Worm (Caenorhabditis elegans) whole organism, L2 larva: ENCODE results near the gene C52B9.8.
A peak's percentile ranks its signal among the peaks of the same experiment; 100 is the strongest.

Source experiments
- C34F6.9 ChIP-seq: fragments of 150-350 bp; optimal IDR thresholded peaks from 2 replicates; lab custom pipeline; 2014; ENCODE audit warnings: missing biosample characterization, missing genetic modification characterization
- F13H6.1 ChIP-seq: sonication (generic microtip); optimal IDR thresholded peaks from 2 replicates; lab custom pipeline; 2016; ENCODE audit warnings: missing genetic modification characterization, missing compliant biosample characterization
- R02D3.7 ChIP-seq: fragments of 150-350 bp; optimal IDR thresholded peaks from 2 replicates; lab custom pipeline; 2014; ENCODE audit warnings: missing biosample characterization, missing genetic modification characterization
- Y55F3AM.14 ChIP-seq: fragments of 200-800 bp; sonication (Bioruptor generic); optimal IDR thresholded peaks from 2 replicates; lab custom pipeline; 2018; ENCODE audit warnings: mild to moderate bottlenecking, missing genetic modification characterization, missing compliant biosample characterization
- ZK546.5 ChIP-seq: sonication (generic microtip); optimal IDR thresholded peaks from 2 replicates; lab custom pipeline; 2017; ENCODE audit warnings: missing biosample characterization, missing genetic modification characterization
- alr-1 ChIP-seq: fragments of 150-350 bp; optimal IDR thresholded peaks from 2 replicates; lab custom pipeline; 2014; ENCODE audit warnings: missing biosample characterization, missing genetic modification characterization
- aly-2 ChIP-seq: fragments of 150-350 bp; optimal IDR thresholded peaks from 2 replicates; lab custom pipeline; 2014; ENCODE audit warnings: missing biosample characterization, missing genetic modification characterization
- blmp-1 ChIP-seq: sonication (generic microtip); optimal IDR thresholded peaks from 2 replicates; lab custom pipeline; 2017; ENCODE audit warnings: missing genetic modification characterization, mild to moderate bottlenecking, missing compliant biosample characterization, antibody characterized with exemption, moderate library complexity; ENCODE audit not compliant: insufficient read depth
- ceh-82 ChIP-seq: fragments of 150-350 bp; optimal IDR thresholded peaks from 2 replicates; lab custom pipeline; 2014; ENCODE audit warnings: missing biosample characterization, missing genetic modification characterization
- crh-2 ChIP-seq: sonication (generic microtip); optimal IDR thresholded peaks from 2 replicates; lab custom pipeline; 2017; ENCODE audit warnings: missing biosample characterization, missing genetic modification characterization
- dmd-4 ChIP-seq: sonication (generic microtip); optimal IDR thresholded peaks from 2 replicates; lab custom pipeline; 2017; ENCODE audit warnings: missing biosample characterization, missing genetic modification characterization
- egl-27 ChIP-seq: sonication (generic microtip); optimal IDR thresholded peaks from 3 replicates; lab custom pipeline; 2017; ENCODE audit warnings: missing biosample characterization, missing genetic modification reagents, missing genetic modification characterization
- elt-1 ChIP-seq: fragments of 150-350 bp; optimal IDR thresholded peaks from 2 replicates; lab custom pipeline; 2014; ENCODE audit warnings: missing biosample characterization, missing genetic modification characterization
- elt-3 ChIP-seq: sonication (generic microtip); optimal IDR thresholded peaks from 2 replicates; lab custom pipeline; 2017; ENCODE audit warnings: missing biosample characterization, missing genetic modification characterization
- fos-1 ChIP-seq: fragments of 150-350 bp; optimal IDR thresholded peaks from 2 replicates; lab custom pipeline; 2014; ENCODE audit warnings: missing biosample characterization, missing genetic modification characterization
- gmeb-1 ChIP-seq: fragments of 150-350 bp; optimal IDR thresholded peaks from 2 replicates; lab custom pipeline; 2014; ENCODE audit warnings: missing biosample characterization, missing genetic modification characterization
- lin-11 ChIP-seq: fragments of 150-350 bp; sonication (generic microtip); optimal IDR thresholded peaks from 2 replicates; lab custom pipeline; 2014; ENCODE audit warnings: missing biosample characterization, missing genetic modification characterization, inconsistent platforms, mixed read lengths
- lin-39 ChIP-seq: fragments of 150-350 bp; optimal IDR thresholded peaks from 2 replicates; lab custom pipeline; 2014; ENCODE audit warnings: missing biosample characterization, missing genetic modification reagents, missing genetic modification characterization
- lsy-2 ChIP-seq, 2 experiments: fragments of 150-350 bp in 1 of 2; sonication (generic microtip) in 1 of 2; optimal IDR thresholded peaks; 2 replicates each; lab custom pipeline; 2014 to 2017; ENCODE audit warnings: missing biosample characterization in 2 of 2, missing genetic modification characterization in 2 of 2
- mab-5 ChIP-seq: fragments of 150-350 bp; optimal IDR thresholded peaks from 2 replicates; lab custom pipeline; 2014; ENCODE audit warnings: missing biosample characterization, missing genetic modification characterization
- mbf-1 ChIP-seq: sonication (generic microtip); optimal IDR thresholded peaks from 2 replicates; lab custom pipeline; 2017; ENCODE audit warnings: missing biosample characterization, missing genetic modification characterization
- mdl-1 ChIP-seq, 2 experiments: fragments of 150-350 bp in 1 of 2; sonication (generic microtip) in 1 of 2; optimal IDR thresholded peaks; 2 replicates each; lab custom pipeline; 2017; ENCODE audit warnings: missing biosample characterization in 2 of 2, missing genetic modification characterization in 2 of 2
- nhr-12 ChIP-seq: fragments of 150-350 bp; optimal IDR thresholded peaks from 2 replicates; lab custom pipeline; 2014; ENCODE audit warnings: missing biosample characterization, missing genetic modification characterization
- nhr-129 ChIP-seq: fragments of 150-350 bp; optimal IDR thresholded peaks from 2 replicates; lab custom pipeline; 2014; ENCODE audit warnings: missing biosample characterization, missing genetic modification characterization
- nhr-21 ChIP-seq: fragments of 150-350 bp; optimal IDR thresholded peaks from 2 replicates; lab custom pipeline; 2014; ENCODE audit warnings: missing biosample characterization, missing genetic modification characterization
- nhr-6 ChIP-seq: fragments of 150-350 bp; optimal IDR thresholded peaks from 2 replicates; lab custom pipeline; 2014; ENCODE audit warnings: missing biosample characterization, missing genetic modification characterization
- sem-4 ChIP-seq: fragments of 150-350 bp; optimal IDR thresholded peaks from 2 replicates; lab custom pipeline; 2014; ENCODE audit warnings: missing biosample characterization, missing genetic modification reagents, missing genetic modification characterization
- sma-3 ChIP-seq: sonication (generic microtip); optimal IDR thresholded peaks from 2 replicates; lab custom pipeline; 2016; ENCODE audit warnings: missing genetic modification reagents, missing genetic modification characterization, missing compliant biosample characterization
- sma-9 ChIP-seq, 2 experiments: fragments of 150-350 bp in 1 of 2; sonication (generic microtip) in 1 of 2; optimal IDR thresholded peaks; 2 replicates each; lab custom pipeline; 2014 to 2016; ENCODE audit warnings: missing genetic modification characterization in 2 of 2, mild to moderate bottlenecking in 1 of 2, missing biosample characterization in 1 of 2, missing compliant biosample characterization in 1 of 2, missing genetic modification reagents in 1 of 2, moderate library complexity in 1 of 2
- snpc-4 ChIP-seq: fragments of 150-350 bp; optimal IDR thresholded peaks from 2 replicates; lab custom pipeline; 2014; ENCODE audit warnings: missing biosample characterization, missing genetic modification characterization
- unc-39 ChIP-seq: fragments of 150-350 bp; optimal IDR thresholded peaks from 2 replicates; lab custom pipeline; 2014; ENCODE audit warnings: missing biosample characterization, missing genetic modification characterization
- unc-55 ChIP-seq: fragments of 150-350 bp; sonication (generic microtip); optimal IDR thresholded peaks from 3 replicates; lab custom pipeline; 2014; ENCODE audit warnings: missing biosample characterization, missing genetic modification reagents, missing genetic modification characterization
- zag-1 ChIP-seq: fragments of 150-350 bp; optimal IDR thresholded peaks from 2 replicates; lab custom pipeline; 2014; ENCODE audit warnings: missing biosample characterization, missing genetic modification characterization
- ztf-4 ChIP-seq: fragments of 150-350 bp; optimal IDR thresholded peaks from 2 replicates; lab custom pipeline; 2014; ENCODE audit warnings: missing biosample characterization, missing genetic modification characterization

Gene C52B9.8

DNA sequence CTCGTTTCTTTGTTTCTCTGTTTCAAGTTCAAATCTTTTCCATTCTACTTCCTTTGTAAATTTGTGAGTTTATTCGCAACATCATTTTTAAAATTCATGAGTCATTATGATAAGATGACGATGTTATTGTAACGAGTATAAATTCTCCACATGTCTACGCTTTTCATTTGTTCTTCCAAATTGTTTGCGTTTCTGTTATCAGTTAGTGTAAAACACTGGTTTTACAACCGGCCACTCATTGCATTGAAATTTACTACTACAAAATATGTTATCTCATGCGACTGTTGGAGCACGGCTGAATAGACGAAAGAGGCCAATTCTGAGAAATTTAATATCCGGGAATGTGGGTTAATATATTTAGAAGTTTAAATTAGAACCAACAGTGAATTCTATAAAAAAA, 29.2 kb downstream of the C52B9.8 start, which contains the start of gene C52B9.19:
C52B9.19 (plus strand) TSS at position 176 of the 400 bp plus-strand sequence.
- TF ChIP-seq sma-9 (GFP tag; optimal IDR thresholded peaks at IDR 0.05; lab: Kevin White, UChicago) (no peak), sma-9 (tag; optimal IDR thresholded peaks at IDR 0.05; lab: Kevin White, UChicago) (no peak), crh-2 (tag; lab: Kevin White, UChicago) (peak; percentile 12), fos-1 (tag; lab: Kevin White, UChicago) (peak; percentile 53), sma-3 (GFP tag; lab: Kevin White, UChicago) (no peak)

- no peak for TF ChIP-seq elt-3
- no peak for TF ChIP-seq lin-39 (tag; lab: Kevin White, UChicago)
- TF ChIP-seq nhr-12 (tag; lab: Kevin White, UChicago): no peak
- TF ChIP-seq R02D3.7 (tag; lab: Kevin White, UChicago): no peak
- TF ChIP-seq dmd-4 (tag; lab: Kevin White, UChicago): no peak
- TF ChIP-seq Y55F3AM.14 (GFP tag; lab: Kevin White, UChicago): no peak
Observed at ce11 chrX:4279294-4279782, 32.2 kb downstream of the C52B9.8 start, which contains the start of the genes twk-28 and ets-9. TSS of gene twk-28 (minus strand) at chrX:4279344. TSS of gene ets-9 (plus strand) at chrX:4279703.

DNA sequence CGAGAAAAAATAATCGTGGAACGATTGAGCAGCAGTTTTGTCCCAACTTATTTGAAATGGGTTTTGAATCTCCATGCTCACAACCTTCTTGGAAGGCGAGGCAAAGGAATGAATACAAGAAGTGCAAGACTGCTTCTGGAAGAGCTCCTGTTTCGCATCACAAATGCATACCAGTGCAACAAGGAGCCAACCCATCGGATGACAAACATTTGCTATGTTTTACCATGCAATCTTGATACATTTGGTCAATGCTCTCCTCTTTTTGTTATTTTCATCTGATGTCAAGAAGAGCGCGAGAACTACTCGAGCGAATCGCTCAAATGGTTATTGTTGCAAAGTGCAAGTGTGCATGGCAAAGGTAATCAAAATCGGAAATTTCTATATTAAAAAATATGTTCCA, 37.5 kb downstream of the C52B9.8 start, which contains the start of gene mec-18:
mec-18 (minus strand) TSS at position 101 of the 400 bp plus-strand sequence.
- no peak for TF ChIP-seq Y55F3AM.14 (GFP tag; lab: Kevin White, UChicago)
- no peak for TF ChIP-seq F13H6.1
- TF ChIP-seq unc-55 (GFP tag; lab: Kevin White, UChicago): peak; percentile 9

DNA sequence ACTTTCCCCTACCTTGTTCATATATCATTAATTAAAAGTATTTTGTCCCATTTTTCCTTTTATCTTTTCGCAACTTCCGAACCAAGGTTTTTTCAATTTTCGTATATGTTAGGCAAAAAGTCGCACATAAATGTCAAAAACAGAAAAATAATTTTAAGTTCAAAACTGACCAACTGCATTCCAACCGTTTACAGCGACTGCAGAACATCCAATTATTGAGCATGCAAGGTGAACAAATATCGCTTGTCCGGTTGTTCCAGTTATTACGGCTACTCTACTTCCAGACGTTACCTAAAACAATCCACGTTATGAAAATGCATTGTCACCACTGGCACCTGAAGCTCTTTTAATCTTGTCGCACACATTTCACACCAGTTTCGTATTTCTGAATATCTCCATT, 38.0 kb downstream of the C52B9.8 start, which contains the start of gene C52B9.10:
C52B9.10 (plus strand) TSS at position 301 of the 400 bp plus-strand sequence.
- no peak for TF ChIP-seq elt-3
- no peak for TF ChIP-seq aly-2 (tag; lab: Kevin White, UChicago)
- no peak for TF ChIP-seq F13H6.1
- TF ChIP-seq egl-27 (tag; lab: Kevin White, UChicago): no peak

DNA sequence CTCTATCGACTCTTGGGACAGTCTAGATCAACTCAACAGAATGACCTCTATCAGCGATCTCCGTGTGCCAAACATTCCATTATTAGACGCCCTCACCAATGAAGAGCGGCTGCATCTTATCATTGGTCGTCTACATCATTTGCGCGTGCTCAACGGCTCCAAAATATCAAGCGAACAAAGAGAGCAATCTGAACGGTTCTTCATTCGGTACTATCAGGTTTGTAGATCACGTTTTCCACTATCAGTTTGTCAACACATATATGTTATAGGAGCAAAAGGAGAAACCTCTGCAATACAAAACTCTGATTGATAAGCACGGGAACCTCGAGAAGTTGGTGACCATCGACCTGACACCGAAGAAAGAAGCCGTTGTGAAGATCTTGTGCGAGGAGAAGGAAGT, 43.2 kb downstream of the C52B9.8 start:
- no peak for TF ChIP-seq gmeb-1
- TF ChIP-seq nhr-129: no peak
- no peak for TF ChIP-seq sem-4

- TF ChIP-seq lsy-2 (tag; optimal IDR thresholded peaks at IDR 0.05; lab: Kevin White, UChicago): peak in 1 of 2 experiments; percentile 5
- no peak for TF ChIP-seq lin-39 (tag; lab: Kevin White, UChicago)
- TF ChIP-seq mdl-1 (tag; optimal IDR thresholded peaks at IDR 0.05; lab: Kevin White, UChicago): no peak
- TF ChIP-seq nhr-129: peak; percentile 53
- TF ChIP-seq unc-55 (GFP tag; lab: Kevin White, UChicago): no peak
- TF ChIP-seq sma-9 (GFP tag; optimal IDR thresholded peaks at IDR 0.05; lab: Kevin White, UChicago): peak; percentile 35
- no peak for TF ChIP-seq sma-9 (tag; optimal IDR thresholded peaks at IDR 0.05; lab: Kevin White, UChicago)
Observed at ce11 chrX:4266178-4266931, 45.2 kb downstream of the C52B9.8 start.

DNA sequence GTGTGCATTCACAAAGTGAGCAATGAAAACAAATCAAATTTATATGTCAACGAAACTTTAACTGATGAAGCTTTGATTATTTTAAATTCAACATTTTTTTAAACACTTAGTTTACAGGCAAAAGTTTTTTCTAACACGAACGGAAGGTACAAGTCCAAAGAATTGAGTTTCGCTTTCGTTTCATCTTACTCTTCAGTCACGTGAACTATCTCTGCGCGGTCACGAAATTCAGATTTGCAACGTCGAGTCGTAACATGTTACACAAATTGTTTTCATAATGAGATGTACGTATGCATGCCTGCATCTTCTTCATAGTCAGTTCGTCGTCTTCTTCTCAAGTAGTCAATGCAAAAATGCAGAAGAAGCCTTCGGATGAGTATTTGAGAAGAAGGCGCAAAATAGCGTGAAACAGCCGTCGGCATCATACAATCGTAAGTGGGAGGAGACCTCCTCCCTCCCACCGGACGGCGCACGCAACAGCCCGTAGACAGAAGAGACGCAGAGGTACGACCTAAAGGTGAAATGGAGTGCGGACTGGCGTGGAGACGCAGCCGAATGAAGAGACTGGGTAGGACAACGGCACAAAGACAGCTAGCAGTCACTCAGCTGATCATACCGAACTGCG, 46.2 kb downstream of the C52B9.8 start, which contains the start of gene coel-1:
coel-1 (plus strand) TSS at position 381 of the 625 bp plus-strand sequence.
- TF ChIP-seq unc-39 (tag; lab: Kevin White, UChicago) (no peak), ztf-4 (tag; lab: Kevin White, UChicago) (no peak), mdl-1 (tag; optimal IDR thresholded peaks at IDR 0.05; lab: Kevin White, UChicago) (no peak), lin-39 (tag; lab: Kevin White, UChicago) (no peak), ceh-82 (tag; lab: Kevin White, UChicago) (no peak), nhr-21 (tag; lab: Kevin White, UChicago) (no peak), snpc-4 (no peak), sem-4 (peak; percentile 29), ZK546.5 (tag; lab: Kevin White, UChicago) (no peak), aly-2 (tag; lab: Kevin White, UChicago) (no peak), sma-3 (GFP tag; lab: Kevin White, UChicago) (peak; percentile 24), mbf-1 (tag; lab: Kevin White, UChicago) (no peak), Y55F3AM.14 (GFP tag; lab: Kevin White, UChicago) (no peak), mab-5 (tag; lab: Kevin White, UChicago) (no peak), blmp-1 (tag; lab: Kevin White, UChicago) (peak; percentile 57), elt-3 (no peak), alr-1 (tag; lab: Kevin White, UChicago) (no peak), unc-55 (GFP tag; lab: Kevin White, UChicago) (peak; percentile 62), elt-1 (tag; lab: Kevin White, UChicago) (no peak), fos-1 (tag; lab: Kevin White, UChicago) (peak; percentile 43), lsy-2 (tag; optimal IDR thresholded peaks at IDR 0.05; lab: Kevin White, UChicago) (peak in 1 of 2 experiments; percentile 10), C34F6.9 (tag; lab: Kevin White, UChicago) (peak; percentile 67), nhr-6 (tag; lab: Kevin White, UChicago) (no peak), zag-1 (tag; lab: Kevin White, UChicago) (no peak), crh-2 (tag; lab: Kevin White, UChicago) (peak; percentile 30), egl-27 (tag; lab: Kevin White, UChicago) (no peak), lin-11 (tag; lab: Kevin White, UChicago) (no peak), dmd-4 (tag; lab: Kevin White, UChicago) (no peak)
